Worm (Caenorhabditis elegans) whole organism, L1 larva: ENCODE data around the gene C09G9.5.

Source experiments
- fkh-10 ChIP-seq: sonication (generic microtip); optimal IDR thresholded peaks from 2 replicates; lab custom pipeline; 2017; ENCODE audit warnings: missing biosample characterization, missing genetic modification reagents, missing genetic modification characterization
- nhr-77 ChIP-seq: fragments of 150-350 bp; optimal IDR thresholded peaks from 2 replicates; lab custom pipeline; 2014; ENCODE audit warnings: missing biosample characterization, missing genetic modification characterization
- snpc-4 ChIP-seq: fragments of 150-350 bp; optimal IDR thresholded peaks from 2 replicates; lab custom pipeline; 2014; ENCODE audit warnings: missing biosample characterization, missing genetic modification characterization

- TF ChIP-seq nhr-77: no peak
- no peak for TF ChIP-seq fkh-10 (GFP tag; lab: Kevin White, UChicago)
- TF ChIP-seq snpc-4 (tag; lab: Kevin White, UChicago): no peak
Measured at ce11 chrIV:8853301-8853700, 33.0 kb upstream of the C09G9.5 start.
